Worm (Caenorhabditis elegans) whole organism, L1 larva: ENCODE measurements around the gene K11H12.11.

ENCODE experiments used
- ama-1 ChIP-seq: fragments of 150-350 bp; optimal IDR thresholded peaks from 2 replicates; lab custom pipeline; 2014
- dpl-1 ChIP-seq, 3 experiments: fragments of 150-350 bp in 2 of 3; sonication (generic microtip) in 1 of 3; optimal IDR thresholded peaks; 2 replicates each; lab custom pipeline; 2014 to 2017; ENCODE audit warnings: missing biosample characterization in 3 of 3, missing genetic modification characterization in 3 of 3, missing genetic modification reagents in 3 of 3
- lin-13 ChIP-seq: fragments of 150-350 bp; optimal IDR thresholded peaks from 2 replicates; lab custom pipeline; 2014; ENCODE audit warnings: missing biosample characterization, missing genetic modification reagents, missing genetic modification characterization
- lsy-2 ChIP-seq, 2 experiments: fragments of 150-350 bp; optimal IDR thresholded peaks; 2 replicates each; lab custom pipeline; 2014; ENCODE audit warnings: missing biosample characterization in 2 of 2, missing genetic modification characterization in 2 of 2
- mep-1 ChIP-seq: fragments of 150-350 bp; optimal IDR thresholded peaks from 2 replicates; lab custom pipeline; 2014; ENCODE audit warnings: missing biosample characterization, missing genetic modification characterization
- nhr-12 ChIP-seq: sonication (generic microtip); optimal IDR thresholded peaks from 2 replicates; lab custom pipeline; 2017; ENCODE audit warnings: missing biosample characterization, missing genetic modification characterization
- nhr-19 ChIP-seq: fragments of 200-800 bp; sonication (Bioruptor generic); conservative IDR thresholded peaks from 2 replicates; pipeline ENCODE4 v1.3.6; 2022; ENCODE audit warnings: missing genetic modification characterization, missing compliant biosample characterization
- nhr-237 ChIP-seq: fragments of 150-350 bp; optimal IDR thresholded peaks from 2 replicates; lab custom pipeline; 2014; ENCODE audit warnings: missing biosample characterization, missing genetic modification characterization
- nhr-28 ChIP-seq: fragments of 150-350 bp; optimal IDR thresholded peaks from 2 replicates; lab custom pipeline; 2014; ENCODE audit warnings: missing biosample characterization, missing genetic modification characterization
- pag-3 ChIP-seq: sonication (generic microtip); optimal IDR thresholded peaks from 2 replicates; lab custom pipeline; 2017; ENCODE audit warnings: missing genetic modification characterization, mild to moderate bottlenecking, missing compliant biosample characterization, antibody characterized with exemption, borderline replicate concordance; ENCODE audit not compliant: insufficient read depth
- unc-130 ChIP-seq: fragments of 150-350 bp; optimal IDR thresholded peaks from 2 replicates; lab custom pipeline; 2017; ENCODE audit warnings: missing biosample characterization, missing genetic modification characterization, inconsistent platforms
- zag-1 ChIP-seq: fragments of 150-350 bp; optimal IDR thresholded peaks from 2 replicates; lab custom pipeline; 2014; ENCODE audit warnings: missing biosample characterization, missing genetic modification characterization

ce11 chrIV:661623-662022 is 8.7 kb downstream of the K11H12.11 start:
- no peak for TF ChIP-seq lsy-2 (tag; optimal IDR thresholded peaks at IDR 0.05; lab: Kevin White, UChicago)
- TF ChIP-seq dpl-1 (GFP tag; optimal IDR thresholded peaks at IDR 0.05; lab: Kevin White, UChicago), result no peak
- TF ChIP-seq mep-1 (tag; lab: Kevin White, UChicago), result no peak
- TF ChIP-seq zag-1, result no peak
- TF ChIP-seq nhr-12 (tag; lab: Kevin White, UChicago), result no peak
- no peak for TF ChIP-seq unc-130
- no peak for TF ChIP-seq pag-3 (tag; lab: Kevin White, UChicago)
- TF ChIP-seq nhr-28 (tag; lab: Kevin White, UChicago), result no peak
- TF ChIP-seq nhr-19 (GFP tag; lab: Robert Waterston, UW), result no peak
- TF ChIP-seq ama-1 (lab: Kevin White, UChicago), result no peak
- no peak for TF ChIP-seq nhr-237
- TF ChIP-seq lin-13, result no peak
